Worm (Caenorhabditis elegans): ENCODE results near the gene C07G3.15.

Gene C07G3.15

ce11 chrV:3490435-3490834 lies 6.3 kb downstream of the C07G3.15 start, which contains the start of gene srbc-36:
TSS of gene srbc-36 (minus strand) at chrV:3490535.
- TF ChIP-seq nhr-23 (tag; optimal IDR thresholded peaks at IDR 0.05): no peak
- TF ChIP-seq egl-27 (tag; optimal IDR thresholded peaks at IDR 0.05): no peak
- TF ChIP-seq nhr-25 (tag; optimal IDR thresholded peaks at IDR 0.05): no peak
- TF ChIP-seq nhr-21 (tag; optimal IDR thresholded peaks at IDR 0.05): no peak
- no peak for TF ChIP-seq lin-11 (tag; optimal IDR thresholded peaks at IDR 0.05)

ce11 chrV:3486857-3487256 lies 9.9 kb downstream of the C07G3.15 start, which contains the start of gene srbc-32:
TSS of gene srbc-32 (minus strand) at chrV:3486957.
- TF ChIP-seq dmd-4 (tag; optimal IDR thresholded peaks at IDR 0.05): no peak
- no peak for TF ChIP-seq unc-39 (tag; optimal IDR thresholded peaks at IDR 0.05)
- TF ChIP-seq skn-1 (tag; optimal IDR thresholded peaks at IDR 0.05): no peak
- no peak for TF ChIP-seq lsy-2 (tag; optimal IDR thresholded peaks at IDR 0.05)
- no peak for TF ChIP-seq R02D3.7 (tag; optimal IDR thresholded peaks at IDR 0.05)
- no peak for TF ChIP-seq unc-62 (GFP tag; optimal IDR thresholded peaks at IDR 0.05)
- TF ChIP-seq ztf-1 (GFP tag; conservative IDR thresholded peaks at IDR 0.05): no peak
- no peak for TF ChIP-seq ztf-4 (tag; optimal IDR thresholded peaks at IDR 0.05)
- no peak for TF ChIP-seq fos-1 (tag; optimal IDR thresholded peaks at IDR 0.05)
- no peak for TF ChIP-seq lin-39 (tag; optimal IDR thresholded peaks at IDR 0.05)
- TF ChIP-seq peb-1 (tag; optimal IDR thresholded peaks at IDR 0.05): no peak
- no peak for TF ChIP-seq C34F6.9 (tag; optimal IDR thresholded peaks at IDR 0.05)
- TF ChIP-seq unc-55 (GFP tag; optimal IDR thresholded peaks at IDR 0.05): no peak
- TF ChIP-seq gmeb-1 (tag; optimal IDR thresholded peaks at IDR 0.05): no peak
- TF ChIP-seq nhr-23 (tag; optimal IDR thresholded peaks at IDR 0.05): no peak
- TF ChIP-seq nhr-25 (tag; optimal IDR thresholded peaks at IDR 0.05): no peak
- TF ChIP-seq elt-1 (tag; optimal IDR thresholded peaks at IDR 0.05): no peak
- no peak for TF ChIP-seq elt-3 (tag; optimal IDR thresholded peaks at IDR 0.05)

- TF ChIP-seq dmd-4 (tag; optimal IDR thresholded peaks at IDR 0.05): no peak
- TF ChIP-seq skn-1 (tag; optimal IDR thresholded peaks at IDR 0.05): no peak
Observed at ce11 chrV:3484702-3485101, 12.1 kb downstream of the C07G3.15 start, which contains the start of gene srbc-33. TSS of gene srbc-33 (minus strand) at chrV:3484802.

ce11 chrV:3482550-3483002 lies 14.2 kb downstream of the C07G3.15 start, which contains the start of gene lys-7:
TSS of gene lys-7 (minus strand) at chrV:3482600.
- TF ChIP-seq lin-11 (tag; optimal IDR thresholded peaks at IDR 0.05) (no peak), sma-9 (GFP tag; optimal IDR thresholded peaks at IDR 0.05) (peak; percentile 12), sma-9 (tag; optimal IDR thresholded peaks at IDR 0.05) (no peak)

- TF ChIP-seq nhr-129 (tag; optimal IDR thresholded peaks at IDR 0.05) (no peak), nhr-21 (tag; optimal IDR thresholded peaks at IDR 0.05) (no peak), Y55F3AM.14 (GFP tag; optimal IDR thresholded peaks at IDR 0.05) (no peak), crh-2 (tag; optimal IDR thresholded peaks at IDR 0.05) (no peak), blmp-1 (tag; optimal IDR thresholded peaks at IDR 0.05; ENCODE audit: insufficient read depth) (no peak), lin-13 (GFP tag; optimal IDR thresholded peaks at IDR 0.05) (no peak), elt-3 (tag; optimal IDR thresholded peaks at IDR 0.05) (no peak), ceh-16 (tag; optimal IDR thresholded peaks at IDR 0.05) (no peak), elt-1 (tag; optimal IDR thresholded peaks at IDR 0.05) (no peak), mdl-1 (tag; optimal IDR thresholded peaks at IDR 0.05) (no peak), ztf-4 (tag; optimal IDR thresholded peaks at IDR 0.05) (no peak), unc-55 (GFP tag; optimal IDR thresholded peaks at IDR 0.05) (no peak), nhr-11 (tag; optimal IDR thresholded peaks at IDR 0.05) (no peak), mab-5 (tag; optimal IDR thresholded peaks at IDR 0.05) (no peak), egl-27 (tag; optimal IDR thresholded peaks at IDR 0.05) (no peak), lin-39 (tag; optimal IDR thresholded peaks at IDR 0.05) (no peak), alr-1 (tag; optimal IDR thresholded peaks at IDR 0.05) (no peak)
Observed at ce11 chrV:3480346-3480745, 16.4 kb downstream of the C07G3.15 start, which contains the start of gene srbc-30. TSS of gene srbc-30 (minus strand) at chrV:3480446.

ce11 chrV:3477496-3477895 lies 19.3 kb downstream of the C07G3.15 start, which contains the start of gene srbc-31:
TSS of gene srbc-31 (minus strand) at chrV:3477596.
- no peak for TF ChIP-seq aly-2 (tag; optimal IDR thresholded peaks at IDR 0.05)
- TF ChIP-seq fos-1 (tag; optimal IDR thresholded peaks at IDR 0.05): no peak
- TF ChIP-seq unc-62 (GFP tag; optimal IDR thresholded peaks at IDR 0.05): no peak
- TF ChIP-seq nhr-237 (tag; optimal IDR thresholded peaks at IDR 0.05): no peak
- no peak for TF ChIP-seq gmeb-1 (tag; optimal IDR thresholded peaks at IDR 0.05)
- TF ChIP-seq egl-27 (tag; optimal IDR thresholded peaks at IDR 0.05): no peak
- TF ChIP-seq ztf-11 (tag; optimal IDR thresholded peaks at IDR 0.05): no peak
- no peak for TF ChIP-seq lsy-2 (tag; optimal IDR thresholded peaks at IDR 0.05)
- no peak for TF ChIP-seq ama-1 (optimal IDR thresholded peaks at IDR 0.05)
- no peak for TF ChIP-seq elt-3 (tag; optimal IDR thresholded peaks at IDR 0.05)
